Worm (Caenorhabditis elegans) whole organism, late embryonic: ENCODE data around the gene clec-45.

ENCODE experiments used
- ama-1 ChIP-seq: fragments of 150-350 bp; optimal IDR thresholded peaks from 2 replicates; lab custom pipeline; 2014
- hlh-8 ChIP-seq: sonication (generic microtip); optimal IDR thresholded peaks from 2 replicates; lab custom pipeline; 2016; ENCODE audit warnings: missing genotype, missing genetic modification characterization, missing compliant biosample characterization
- pha-4 ChIP-seq: fragments of 150-350 bp; optimal IDR thresholded peaks from 2 replicates; lab custom pipeline; 2018; ENCODE audit warnings: missing biosample characterization, missing genetic modification reagents, missing genetic modification characterization
- sdc-2 ChIP-seq: sonication (generic microtip); optimal IDR thresholded peaks from 2 replicates; lab custom pipeline; 2016; ENCODE audit warnings: missing genotype, missing genetic modification characterization, missing compliant biosample characterization
- syd-9 ChIP-seq: sonication (generic microtip); optimal IDR thresholded peaks from 2 replicates; lab custom pipeline; 2016; ENCODE audit warnings: mild to moderate bottlenecking, missing genetic modification characterization, moderate library complexity, missing compliant biosample characterization

DNA sequence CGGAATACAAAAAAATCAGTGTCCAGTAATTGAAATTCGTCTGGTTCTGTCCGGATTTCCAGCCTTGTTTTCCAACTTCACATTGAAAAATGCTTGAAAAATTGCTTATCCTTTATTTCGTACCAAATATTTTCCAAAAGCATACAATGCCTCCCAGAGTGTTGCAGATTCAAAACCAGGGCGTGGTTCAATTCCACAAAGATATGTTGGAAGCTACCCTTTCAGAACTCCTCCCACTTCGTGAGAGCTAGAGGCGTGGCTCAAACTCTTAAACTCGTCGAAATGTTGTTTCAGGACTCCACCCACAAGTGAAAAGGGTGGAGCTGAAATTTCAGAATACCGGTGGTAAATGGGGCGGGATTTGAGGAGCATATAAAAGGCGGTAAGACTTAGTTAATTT is 38.0 kb downstream of the clec-45 start, which contains the start of gene C12D5.3:
- TF ChIP-seq pha-4 (tag; lab: Kevin White, UChicago) (no peak), ama-1 (lab: Kevin White, UChicago) (no peak), syd-9 (tag; lab: Kevin White, UChicago) (no peak), hlh-8 (tag; lab: Kevin White, UChicago) (no peak), sdc-2 (no peak)
